Worm (Caenorhabditis elegans) whole organism, midembryonic: ENCODE measurements around the gene atp-2.

Experiments
- tab-1 ChIP-seq: fragments of 200-800 bp; sonication (Bioruptor generic); IDR thresholded peaks from 2 replicates; pipeline ENCODE4 v1.3.6; 2022; ENCODE audit warnings: missing genetic modification characterization, missing compliant biosample characterization
- ztf-29 ChIP-seq: fragments of 200-800 bp; sonication (Bioruptor generic); IDR thresholded peaks from 2 replicates; pipeline ENCODE4 v1.3.6; 2022; ENCODE audit warnings: missing genetic modification reagents, missing genetic modification characterization, missing compliant biosample characterization

DNA sequence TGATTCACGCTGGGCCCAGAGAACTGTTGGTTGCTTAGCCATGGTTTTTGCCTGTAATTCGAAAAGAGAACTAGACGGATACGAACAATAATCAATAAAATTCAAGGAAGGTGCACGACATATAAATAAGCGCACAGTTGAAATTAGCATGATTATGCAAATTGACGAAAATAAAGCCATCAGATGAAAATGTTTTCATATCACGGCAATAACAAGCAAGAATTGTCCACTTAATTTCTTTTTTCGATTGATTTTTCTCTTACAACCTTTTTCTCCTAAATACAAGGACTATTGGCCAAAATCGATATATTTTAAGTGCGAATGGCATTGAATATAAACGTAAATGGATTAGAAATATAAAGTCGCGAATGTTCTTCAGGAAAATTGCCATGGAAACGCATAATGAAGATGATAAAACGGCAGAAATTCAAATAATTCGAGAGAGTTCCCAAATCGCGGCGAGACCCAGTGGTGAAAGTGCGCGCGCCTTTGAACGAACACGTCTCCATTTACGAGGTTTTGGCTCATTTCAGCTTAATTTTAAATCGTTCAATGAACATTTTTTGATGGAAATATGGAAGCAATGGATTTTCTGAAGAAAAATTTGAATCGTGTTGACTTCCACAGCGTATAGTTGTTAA lies 46.6 kb downstream of the atp-2 start, which contains the start of the genes daf-41 and toc-1:
- TF ChIP-seq ztf-29 (GFP tag; lab: Robert Waterston, UW) (no peak), tab-1 (GFP tag; lab: Robert Waterston, UW) (no peak)
